Fruit fly (Drosophila melanogaster) whole organism, prepupa: ENCODE data around the gene CG33160.
A peak's percentile ranks its signal among the peaks of the same experiment; 100 is the strongest.

Experiments
- Blimp-1 ChIP-seq: fragments of 200-800 bp; sonication (Bioruptor generic); optimal IDR thresholded peaks from 3 replicates; lab custom pipeline; 2017; ENCODE audit warnings: missing biosample characterization, missing genetic modification characterization, mild to moderate bottlenecking, moderate library complexity, missing genetic modification reagents
- CG11902 ChIP-seq: fragments of 200-800 bp; sonication (Bioruptor generic); optimal IDR thresholded peaks from 3 replicates; lab custom pipeline; 2016; ENCODE audit warnings: missing biosample characterization, missing genetic modification characterization
- CG1621 ChIP-seq: fragments of 200-800 bp; sonication (Bioruptor generic); optimal IDR thresholded peaks from 3 replicates; lab custom pipeline; 2018; ENCODE audit warnings: missing biosample characterization, mild to moderate bottlenecking, missing genetic modification characterization
- CG31627 ChIP-seq: fragments of 200-800 bp; sonication (Bioruptor generic); optimal IDR thresholded peaks from 3 replicates; lab custom pipeline; 2016; ENCODE audit warnings: missing biosample characterization, missing genetic modification characterization
- CG32006 ChIP-seq: fragments of 200-800 bp; sonication (Bioruptor generic); optimal IDR thresholded peaks from 3 replicates; lab custom pipeline; 2017; ENCODE audit warnings: missing biosample characterization, mild to moderate bottlenecking, missing genetic modification characterization
- CG3919 ChIP-seq: fragments of 200-800 bp; sonication (Bioruptor generic); optimal IDR thresholded peaks from 3 replicates; lab custom pipeline; 2016; ENCODE audit warnings: missing biosample characterization, missing genetic modification characterization
- CG6163 ChIP-seq: fragments of 200-800 bp; sonication (Bioruptor generic); IDR thresholded peaks from 3 replicates; pipeline ENCODE4 v1.3.6; 2022; ENCODE audit warnings: missing biosample characterization, missing genetic modification characterization
- CG6276 ChIP-seq: fragments of 200-800 bp; sonication (Bioruptor generic); optimal IDR thresholded peaks from 2 replicates; lab custom pipeline; 2017; ENCODE audit warnings: missing biosample characterization, mild to moderate bottlenecking, missing genetic modification characterization
- CG6792 ChIP-seq: fragments of 200-800 bp; sonication (Bioruptor generic); optimal IDR thresholded peaks from 3 replicates; lab custom pipeline; 2016; ENCODE audit warnings: missing biosample characterization, missing genetic modification characterization
- CG7368 ChIP-seq: fragments of 200-800 bp; sonication (Bioruptor generic); optimal IDR thresholded peaks from 3 replicates; lab custom pipeline; 2016; ENCODE audit warnings: missing biosample characterization, missing genetic modification characterization
- CG8319 ChIP-seq: fragments of 200-800 bp; sonication (Bioruptor generic); optimal IDR thresholded peaks from 3 replicates; lab custom pipeline; 2016; ENCODE audit warnings: missing biosample characterization, missing genetic modification characterization
- Eip75B ChIP-seq: fragments of 200-800 bp; sonication (Bioruptor generic); optimal IDR thresholded peaks from 3 replicates; lab custom pipeline; 2016; ENCODE audit warnings: missing biosample characterization, missing genetic modification characterization
- Eip78C ChIP-seq: fragments of 200-800 bp; sonication (Bioruptor generic); peaks from one replicate; lab custom pipeline; 2016; ENCODE audit warnings: missing biosample characterization, missing genetic modification characterization
- Eip93F ChIP-seq: fragments of 200-800 bp; sonication (Bioruptor generic); optimal IDR thresholded peaks from 2 replicates; lab custom pipeline; 2016; ENCODE audit warnings: missing biosample characterization, mild to moderate bottlenecking, missing genetic modification characterization
- Ets21C ChIP-seq: fragments of 200-800 bp; sonication (Bioruptor generic); optimal IDR thresholded peaks from 3 replicates; lab custom pipeline; 2016; ENCODE audit warnings: missing biosample characterization, missing genetic modification characterization
- Ets96B ChIP-seq: fragments of 200-800 bp; optimal IDR thresholded peaks from 2 replicates; lab custom pipeline; 2019; ENCODE audit warnings: missing biosample characterization, mild to moderate bottlenecking, missing genetic modification characterization, moderate library complexity
- Hr39 ChIP-seq: fragments of 200-800 bp; sonication (Bioruptor generic); optimal IDR thresholded peaks from 2 replicates; lab custom pipeline; 2016; ENCODE audit warnings: missing biosample characterization, missing genetic modification characterization
- Hr4 ChIP-seq: fragments of 200-800 bp; sonication (Bioruptor generic); optimal IDR thresholded peaks from 3 replicates; lab custom pipeline; 2016; ENCODE audit warnings: missing biosample characterization, missing genetic modification characterization
- Lpt ChIP-seq: fragments of 200-800 bp; sonication (Bioruptor generic); optimal IDR thresholded peaks from 3 replicates; lab custom pipeline; 2016; ENCODE audit warnings: missing biosample characterization, missing genetic modification characterization
- Met ChIP-seq: fragments of 200-800 bp; sonication (Bioruptor generic); optimal IDR thresholded peaks from 3 replicates; lab custom pipeline; 2016; ENCODE audit warnings: missing biosample characterization, missing genetic modification characterization
- Smox ChIP-seq: fragments of 200-800 bp; sonication (Bioruptor generic); optimal IDR thresholded peaks from 3 replicates; lab custom pipeline; 2016; ENCODE audit warnings: missing biosample characterization, missing genetic modification characterization
- Sox14 ChIP-seq: fragments of 200-800 bp; sonication (Bioruptor generic); optimal IDR thresholded peaks from 3 replicates; lab custom pipeline; 2016; ENCODE audit warnings: missing biosample characterization, missing genetic modification characterization
- Sox15 ChIP-seq: fragments of 200-800 bp; sonication (Bioruptor generic); optimal IDR thresholded peaks from 3 replicates; lab custom pipeline; 2016; ENCODE audit warnings: missing biosample characterization, missing genetic modification characterization
- achi ChIP-seq: fragments of 200-800 bp; sonication (Bioruptor generic); optimal IDR thresholded peaks from 3 replicates; lab custom pipeline; 2016; ENCODE audit warnings: missing biosample characterization, missing genetic modification characterization
- acj6 ChIP-seq: fragments of 200-800 bp; sonication (Bioruptor generic); optimal IDR thresholded peaks from 3 replicates; lab custom pipeline; 2016; ENCODE audit warnings: missing biosample characterization, missing genetic modification characterization
- cyc ChIP-seq: fragments of 200-800 bp; sonication (Bioruptor generic); optimal IDR thresholded peaks from 3 replicates; lab custom pipeline; 2016; ENCODE audit warnings: missing biosample characterization, missing genetic modification characterization
- dsx ChIP-seq: fragments of 200-800 bp; optimal IDR thresholded peaks from 3 replicates; lab custom pipeline; 2019; ENCODE audit warnings: missing biosample characterization, mild to moderate bottlenecking, missing genetic modification characterization, moderate library complexity; ENCODE audit not compliant: poor library complexity, severe bottlenecking
- eg ChIP-seq: fragments of 200-800 bp; sonication (Bioruptor generic); IDR thresholded peaks from 3 replicates; pipeline ENCODE4 v1.3.6; 2022; ENCODE audit warnings: missing biosample characterization, missing genetic modification characterization
- esn ChIP-seq: fragments of 200-800 bp; sonication (Bioruptor generic); optimal IDR thresholded peaks from 2 replicates; lab custom pipeline; 2016; ENCODE audit warnings: missing biosample characterization, mild to moderate bottlenecking, missing genetic modification characterization, moderate library complexity
- fd85E ChIP-seq: fragments of 200-800 bp; sonication (Bioruptor generic); optimal IDR thresholded peaks from 3 replicates; lab custom pipeline; 2016; ENCODE audit warnings: missing biosample characterization, missing genetic modification characterization
- fkh ChIP-seq: fragments of 200-800 bp; sonication (Bioruptor generic); optimal IDR thresholded peaks from 3 replicates; lab custom pipeline; 2017; ENCODE audit warnings: missing biosample characterization, mild to moderate bottlenecking, missing genetic modification characterization, moderate library complexity
- lz ChIP-seq: fragments of 200-800 bp; sonication (Bioruptor generic); optimal IDR thresholded peaks from 3 replicates; lab custom pipeline; 2016; ENCODE audit warnings: missing biosample characterization, missing genetic modification characterization
- net ChIP-seq: fragments of 200-800 bp; sonication (Bioruptor generic); optimal IDR thresholded peaks from 3 replicates; lab custom pipeline; 2016; ENCODE audit warnings: missing biosample characterization, missing genetic modification characterization
- spab ChIP-seq: fragments of 200-800 bp; sonication (Bioruptor generic); optimal IDR thresholded peaks from 2 replicates; lab custom pipeline; 2017; ENCODE audit warnings: missing biosample characterization, mild to moderate bottlenecking, missing genetic modification characterization, missing genetic modification reagents
- ss ChIP-seq, 2 experiments: fragments of 200-800 bp; sonication (Bioruptor generic); optimal IDR thresholded peaks; 2 replicates in 1 of 2; 3 replicates in 1 of 2; lab custom pipeline; 2017 to 2018; ENCODE audit warnings: mild to moderate bottlenecking in 2 of 2, missing biosample characterization in 2 of 2, missing genetic modification characterization in 2 of 2, moderate library complexity in 1 of 2
- svp ChIP-seq: fragments of 200-800 bp; sonication (Bioruptor generic); peaks from one replicate; lab custom pipeline; 2016; ENCODE audit warnings: missing biosample characterization, missing genetic modification characterization
- vri ChIP-seq: fragments of 200-800 bp; sonication (Bioruptor generic); optimal IDR thresholded peaks from 3 replicates; lab custom pipeline; 2016; ENCODE audit warnings: missing biosample characterization, mild to moderate bottlenecking, missing genetic modification characterization

Gene CG33160

dm6 chr3L:3169107-3169506 lies 37.1 kb downstream of the CG33160 start, which contains the start of the genes CG32278 and CG32281:
Gene CG32278 (plus strand): TSS chr3L:3169286.
Gene CG32281 (plus strand): TSS chr3L:3169375.
- no peak for TF ChIP-seq cyc (GFP tag; lab: Kevin White, UChicago)

DNA sequence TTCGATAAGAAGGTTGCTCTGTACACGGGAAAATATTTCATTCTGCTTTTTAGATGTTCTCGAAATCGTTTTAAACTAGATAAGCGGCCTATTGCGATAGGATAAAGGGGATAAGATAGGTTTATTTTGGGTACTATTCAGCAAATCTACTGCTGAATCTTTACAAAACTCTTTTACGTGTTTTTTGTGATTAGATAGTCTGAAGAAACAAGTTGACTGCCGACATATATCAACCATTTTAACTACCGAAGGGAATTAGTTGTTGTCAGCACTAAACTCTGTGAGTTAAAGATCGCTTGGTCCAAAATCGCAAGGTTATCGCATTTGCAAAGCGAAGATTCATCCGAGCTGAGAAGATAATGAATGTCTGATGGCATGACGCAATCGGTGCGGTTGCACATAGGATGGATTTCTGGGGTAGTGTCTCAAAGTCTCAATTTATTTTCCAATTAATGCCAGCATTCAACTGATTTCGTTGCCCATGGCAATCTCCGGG lies 39.9 kb downstream of the CG33160 start, which contains the start of gene Asciz:
TSS of gene Asciz (minus strand) at position 51 of the 496 bp plus-strand sequence.
- no peak for TF ChIP-seq Ets21C (GFP tag; lab: Kevin White, UChicago)
- TF ChIP-seq svp (GFP tag; lab: Kevin White, UChicago), result peak; percentile 92
- TF ChIP-seq, all 60 proteins: peak for 1

dm6 chr3L:3165399-3165798 lies 40.8 kb downstream of the CG33160 start:
- TF ChIP-seq vri (GFP tag; lab: Kevin White, UChicago), result peak; percentile 15
- TF ChIP-seq CG11902, result no peak
- TF ChIP-seq esn (GFP tag; lab: Kevin White, UChicago), result no peak
- no peak for TF ChIP-seq Ets21C (GFP tag; lab: Kevin White, UChicago)
- no peak for TF ChIP-seq Met
- no peak for TF ChIP-seq Sox15 (GFP tag; lab: Kevin White, UChicago)
- TF ChIP-seq Eip78C (GFP tag; lab: Kevin White, UChicago), result no peak

- TF ChIP-seq achi, result no peak
- TF ChIP-seq CG6163, result no peak
- peak; percentile 29 for TF ChIP-seq lz (GFP tag; lab: Kevin White, UChicago)
- TF ChIP-seq Hr39, result peak; percentile 33
- TF ChIP-seq Lpt (GFP tag; lab: Kevin White, UChicago), result no peak
- TF ChIP-seq Blimp-1 (GFP tag; lab: Kevin White, UChicago), result no peak
- peak; percentile 48 for TF ChIP-seq esn (GFP tag; lab: Kevin White, UChicago)
- no peak for TF ChIP-seq CG8319
- TF ChIP-seq Eip75B (GFP tag; lab: Kevin White, UChicago), result no peak
- TF ChIP-seq CG31627, result peak; percentile 23
- TF ChIP-seq CG6276 (GFP tag; lab: Kevin White, UChicago), result no peak
- peak; percentile 20 for TF ChIP-seq Ets21C (GFP tag; lab: Kevin White, UChicago)
- no peak for TF ChIP-seq spab (GFP tag; lab: Kevin White, UChicago)
- TF ChIP-seq fd85E (GFP tag; lab: Kevin White, UChicago), result no peak
- TF ChIP-seq Sox14 (GFP tag; lab: Kevin White, UChicago), result peak; percentile 27
- TF ChIP-seq cyc (GFP tag; lab: Kevin White, UChicago), result peak; percentile 36
- TF ChIP-seq acj6 (GFP tag; lab: Kevin White, UChicago), result no peak
- no peak for TF ChIP-seq CG3919
- no peak for TF ChIP-seq CG7368 (GFP tag; lab: Kevin White, UChicago)
- TF ChIP-seq CG6792 (GFP tag; lab: Kevin White, UChicago), result peak; percentile 5
- no peak for TF ChIP-seq dsx (GFP tag; lab: Kevin White, UChicago)
- peak; percentile 67 for TF ChIP-seq CG1621 (tag; lab: Kevin White, UChicago)
These were observed 41.2 kb downstream of the CG33160 start, which contains the start of gene CG32280 for dm6 chr3L:3164951-3165350. Gene CG32280 (plus strand): TSS chr3L:3165181.

- TF ChIP-seq ss (GFP tag; optimal IDR thresholded peaks at IDR 0.05; lab: Kevin White, UChicago) (no peak), Eip93F (GFP tag; lab: Kevin White, UChicago) (no peak), CG32006 (GFP tag; lab: Kevin White, UChicago) (no peak), Hr39 (no peak), Eip78C (GFP tag; lab: Kevin White, UChicago) (no peak), CG7368 (GFP tag; lab: Kevin White, UChicago) (no peak), vri (GFP tag; lab: Kevin White, UChicago) (no peak), Met (no peak), dsx (GFP tag; lab: Kevin White, UChicago) (no peak), acj6 (GFP tag; lab: Kevin White, UChicago) (no peak), esn (GFP tag; lab: Kevin White, UChicago) (no peak), achi (no peak), Sox14 (GFP tag; lab: Kevin White, UChicago) (no peak), fkh (GFP tag; lab: Kevin White, UChicago) (no peak), Hr4 (GFP tag; lab: Kevin White, UChicago) (no peak), eg (GFP tag; lab: Robert Waterston, UW) (no peak), Smox (no peak), Ets96B (no peak), net (GFP tag; lab: Kevin White, UChicago) (no peak)
These were observed 43.6 kb downstream of the CG33160 start for dm6 chr3L:3162584-3162983.
